Fruit fly (Drosophila melanogaster): ENCODE measurements around the gene bumpel.

DNA sequence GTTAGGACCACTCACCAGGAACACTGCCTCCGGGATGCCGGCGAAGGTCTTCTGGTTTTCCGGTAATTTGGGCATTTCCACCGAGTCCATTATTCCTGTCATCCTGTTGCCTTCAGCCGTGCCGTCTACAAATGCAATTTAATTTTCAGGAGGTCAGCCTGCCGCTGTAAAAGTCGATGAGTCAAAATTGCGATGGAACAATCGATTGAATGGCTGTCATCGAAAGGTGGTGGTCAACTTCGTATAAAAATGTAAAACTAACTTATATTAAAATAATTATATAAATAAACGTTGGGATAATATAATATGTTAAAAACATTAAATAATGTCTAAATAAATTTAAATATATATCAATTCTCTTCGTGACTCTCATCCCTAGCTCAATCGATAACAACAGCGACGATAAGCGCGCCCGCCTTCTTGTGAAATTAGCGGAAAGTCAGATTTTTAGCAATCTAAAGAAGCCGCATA is 8.8 kb downstream of the bumpel start, which contains the start of the genes mgr and Irbp:
- TF ChIP-seq CG8478 (optimal IDR thresholded peaks at IDR 0.05) (no peak), CTCF (optimal IDR thresholded peaks at IDR 0.05) (no peak)

All from S2 (cell line).